Worm (Caenorhabditis elegans): ENCODE data around the gene sri-6.

- TF ChIP-seq ztf-11 (tag; optimal IDR thresholded peaks at IDR 0.05) (no peak), unc-39 (tag; optimal IDR thresholded peaks at IDR 0.05) (no peak), unc-62 (GFP tag; optimal IDR thresholded peaks at IDR 0.05) (no peak), ceh-43 (GFP tag; optimal IDR thresholded peaks at IDR 0.05) (no peak), nhr-28 (tag; optimal IDR thresholded peaks at IDR 0.05) (no peak), lin-32 (GFP tag; optimal IDR thresholded peaks at IDR 0.05) (no peak), nhr-12 (tag; optimal IDR thresholded peaks at IDR 0.05) (no peak), nhr-76 (tag; optimal IDR thresholded peaks at IDR 0.05) (no peak), elt-3 (tag; optimal IDR thresholded peaks at IDR 0.05) (no peak), lsy-2 (tag; optimal IDR thresholded peaks at IDR 0.05) (no peak), sptf-1 (tag; optimal IDR thresholded peaks at IDR 0.05) (no peak), elt-1 (tag; optimal IDR thresholded peaks at IDR 0.05; ENCODE audit: borderline replicate concordance, insufficient read depth) (no peak)
Measured at ce11 chrV:13236507-13236906, 51.0 kb downstream of the sri-6 start, which contains the start of gene dmd-10.
